Worm (Caenorhabditis elegans): ENCODE measurements around the gene F42C5.3.

DNA sequence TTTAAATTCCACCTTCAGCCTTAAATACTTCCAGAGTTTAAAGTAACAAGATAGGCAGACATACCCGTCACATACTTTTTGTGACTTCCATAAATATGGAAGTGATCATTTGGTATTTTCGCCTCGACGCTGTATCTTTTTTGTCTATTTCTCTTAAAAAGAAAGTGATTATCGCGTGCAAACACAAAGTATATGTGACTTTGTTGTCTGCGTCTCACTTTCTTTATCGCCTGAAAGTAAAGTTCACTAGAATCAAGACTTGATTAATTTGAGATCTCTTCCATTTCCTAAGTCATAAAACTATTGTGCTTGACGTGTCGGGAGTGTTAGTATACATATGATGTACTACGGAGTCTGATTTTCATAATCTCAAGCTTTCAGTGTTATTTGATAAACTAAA is 29.1 kb downstream of the F42C5.3 start, which contains the start of gene C06E4.6:
- TF ChIP-seq unc-39 (tag; optimal IDR thresholded peaks at IDR 0.05) = no peak
- TF ChIP-seq ztf-11 (tag; optimal IDR thresholded peaks at IDR 0.05) = no peak
- TF ChIP-seq blmp-1 (tag; optimal IDR thresholded peaks at IDR 0.05) = no peak
- TF ChIP-seq M03D4.4 (tag; optimal IDR thresholded peaks at IDR 0.05) = no peak
- no peak for TF ChIP-seq mep-1 (tag; optimal IDR thresholded peaks at IDR 0.05)
- no peak for TF ChIP-seq sem-2 (GFP tag; optimal IDR thresholded peaks at IDR 0.05)
- no peak for TF ChIP-seq pha-4 (tag; optimal IDR thresholded peaks at IDR 0.05)
- no peak for TF ChIP-seq nhr-76 (tag; optimal IDR thresholded peaks at IDR 0.05)
- TF ChIP-seq nhr-12 (tag; optimal IDR thresholded peaks at IDR 0.05) = no peak
- no peak for TF ChIP-seq nhr-28 (tag; optimal IDR thresholded peaks at IDR 0.05)
- no peak for TF ChIP-seq lin-13 (tag; optimal IDR thresholded peaks at IDR 0.05)
- no peak for TF ChIP-seq cnd-1 (tag; optimal IDR thresholded peaks at IDR 0.05)
- no peak for TF ChIP-seq elt-1 (tag; optimal IDR thresholded peaks at IDR 0.05; ENCODE audit: borderline replicate concordance, insufficient read depth)
